Worm (Caenorhabditis elegans) whole organism, late embryonic: ENCODE results near the gene Y15E3A.4.

Experiments
- C38D4.7 ChIP-seq: fragments of 200-800 bp; sonication (Bioruptor generic); optimal IDR thresholded peaks from 2 replicates; lab custom pipeline; 2018; ENCODE audit warnings: mild to moderate bottlenecking, missing genetic modification characterization, moderate library complexity, missing compliant biosample characterization
- F13H6.1 ChIP-seq: sonication (generic microtip); optimal IDR thresholded peaks from 2 replicates; lab custom pipeline; 2016; ENCODE audit warnings: missing genetic modification characterization, missing compliant biosample characterization
- K09A11.1 ChIP-seq: sonication (generic microtip); optimal IDR thresholded peaks from 2 replicates; lab custom pipeline; 2017; ENCODE audit warnings: antibody characterized with exemption, mild to moderate bottlenecking, missing genetic modification characterization, missing compliant biosample characterization; ENCODE audit not compliant: insufficient read depth
- Y22D7AL.16 ChIP-seq: sonication (generic microtip); optimal IDR thresholded peaks from 2 replicates; lab custom pipeline; 2016; ENCODE audit warnings: missing genetic modification characterization, missing compliant biosample characterization
- ama-1 ChIP-seq: fragments of 150-350 bp; optimal IDR thresholded peaks from 2 replicates; lab custom pipeline; 2014
- ceh-19 ChIP-seq: fragments of 200-800 bp; sonication (Bioruptor generic); optimal IDR thresholded peaks from 2 replicates; lab custom pipeline; 2018; ENCODE audit warnings: mild to moderate bottlenecking, missing genetic modification characterization, missing compliant biosample characterization
- ceh-31 ChIP-seq: sonication (generic microtip); optimal IDR thresholded peaks from 2 replicates; lab custom pipeline; 2016; ENCODE audit warnings: missing genetic modification characterization, missing compliant biosample characterization
- ceh-48 ChIP-seq: sonication (generic microtip); optimal IDR thresholded peaks from 2 replicates; lab custom pipeline; 2016; ENCODE audit warnings: missing genetic modification characterization, inconsistent platforms, missing compliant biosample characterization
- ceh-9 ChIP-seq: sonication (generic microtip); optimal IDR thresholded peaks from 2 replicates; lab custom pipeline; 2016; ENCODE audit warnings: mild to moderate bottlenecking, missing genetic modification characterization, inconsistent platforms, missing compliant biosample characterization
- elt-2 ChIP-seq: sonication (generic microtip); optimal IDR thresholded peaks from 2 replicates; lab custom pipeline; 2016; ENCODE audit warnings: missing genetic modification reagents, missing genetic modification characterization, missing compliant biosample characterization
- elt-4 ChIP-seq: sonication (generic microtip); optimal IDR thresholded peaks from 2 replicates; lab custom pipeline; 2016; ENCODE audit warnings: missing genetic modification characterization, missing compliant biosample characterization
- ets-4 ChIP-seq: sonication (generic microtip); optimal IDR thresholded peaks from 2 replicates; lab custom pipeline; 2016; ENCODE audit warnings: missing genetic modification characterization, missing compliant biosample characterization
- fax-1 ChIP-seq: sonication (generic microtip); optimal IDR thresholded peaks from 2 replicates; lab custom pipeline; 2016; ENCODE audit warnings: missing genotype, missing genetic modification characterization, missing compliant biosample characterization
- gmeb-2 ChIP-seq: sonication (generic microtip); optimal IDR thresholded peaks from 2 replicates; lab custom pipeline; 2016; ENCODE audit warnings: missing genetic modification characterization, inconsistent platforms, missing compliant biosample characterization
- hlh-15 ChIP-seq: sonication (generic microtip); optimal IDR thresholded peaks from 2 replicates; lab custom pipeline; 2016; ENCODE audit warnings: missing genetic modification characterization, missing compliant biosample characterization
- hlh-30 ChIP-seq: sonication (generic microtip); optimal IDR thresholded peaks from 2 replicates; lab custom pipeline; 2017; ENCODE audit warnings: antibody characterized with exemption, missing genetic modification characterization, missing compliant biosample characterization; ENCODE audit not compliant: insufficient read depth
- lin-11 ChIP-seq: fragments of 200-800 bp; sonication (Bioruptor generic); optimal IDR thresholded peaks from 2 replicates; lab custom pipeline; 2018; ENCODE audit warnings: mild to moderate bottlenecking, missing genetic modification characterization, missing compliant biosample characterization
- nhr-232 ChIP-seq: sonication (generic microtip); optimal IDR thresholded peaks from 2 replicates; lab custom pipeline; 2016; ENCODE audit warnings: missing genetic modification characterization, missing compliant biosample characterization
- pat-9 ChIP-seq: fragments of 200-800 bp; sonication (Bioruptor generic); optimal IDR thresholded peaks from 2 replicates; lab custom pipeline; 2018; ENCODE audit warnings: mild to moderate bottlenecking, missing genetic modification characterization, moderate library complexity, missing compliant biosample characterization
- pax-1 ChIP-seq: fragments of 150-350 bp; optimal IDR thresholded peaks from 2 replicates; lab custom pipeline; 2014; ENCODE audit warnings: missing biosample characterization, missing genetic modification characterization
- pros-1 ChIP-seq: fragments of 150-350 bp; optimal IDR thresholded peaks from 2 replicates; lab custom pipeline; 2014; ENCODE audit warnings: missing biosample characterization, missing genetic modification reagents, missing genetic modification characterization
- tbx-2 ChIP-seq: sonication (generic microtip); optimal IDR thresholded peaks from 2 replicates; lab custom pipeline; 2016; ENCODE audit warnings: missing genetic modification characterization, missing compliant biosample characterization
- ttx-3 ChIP-seq: sonication (generic microtip); optimal IDR thresholded peaks from 2 replicates; lab custom pipeline; 2016; ENCODE audit warnings: missing genetic modification reagents, missing genetic modification characterization, missing compliant biosample characterization
- unc-3 ChIP-seq, 2 experiments: fragments of 200-800 bp in 1 of 2; sonication (Bioruptor generic) in 1 of 2; sonication (generic microtip) in 1 of 2; conservative IDR thresholded peaks in 1 of 2; optimal IDR thresholded peaks in 1 of 2; 2 replicates each; pipeline versions ENCODE4 v1.3.6 to Lab custom; 2016 to 2022; ENCODE audit warnings: missing compliant biosample characterization in 2 of 2, missing genetic modification characterization in 2 of 2, missing genetic modification reagents in 1 of 2
- unc-42 ChIP-seq: sonication (generic microtip); optimal IDR thresholded peaks from 2 replicates; lab custom pipeline; 2016; ENCODE audit warnings: missing genotype, missing genetic modification characterization, missing compliant biosample characterization
- ztf-16 ChIP-seq: sonication (generic microtip); optimal IDR thresholded peaks from 2 replicates; lab custom pipeline; 2017; ENCODE audit warnings: missing genetic modification characterization, missing compliant biosample characterization

Y15E3A.4 gene

DNA sequence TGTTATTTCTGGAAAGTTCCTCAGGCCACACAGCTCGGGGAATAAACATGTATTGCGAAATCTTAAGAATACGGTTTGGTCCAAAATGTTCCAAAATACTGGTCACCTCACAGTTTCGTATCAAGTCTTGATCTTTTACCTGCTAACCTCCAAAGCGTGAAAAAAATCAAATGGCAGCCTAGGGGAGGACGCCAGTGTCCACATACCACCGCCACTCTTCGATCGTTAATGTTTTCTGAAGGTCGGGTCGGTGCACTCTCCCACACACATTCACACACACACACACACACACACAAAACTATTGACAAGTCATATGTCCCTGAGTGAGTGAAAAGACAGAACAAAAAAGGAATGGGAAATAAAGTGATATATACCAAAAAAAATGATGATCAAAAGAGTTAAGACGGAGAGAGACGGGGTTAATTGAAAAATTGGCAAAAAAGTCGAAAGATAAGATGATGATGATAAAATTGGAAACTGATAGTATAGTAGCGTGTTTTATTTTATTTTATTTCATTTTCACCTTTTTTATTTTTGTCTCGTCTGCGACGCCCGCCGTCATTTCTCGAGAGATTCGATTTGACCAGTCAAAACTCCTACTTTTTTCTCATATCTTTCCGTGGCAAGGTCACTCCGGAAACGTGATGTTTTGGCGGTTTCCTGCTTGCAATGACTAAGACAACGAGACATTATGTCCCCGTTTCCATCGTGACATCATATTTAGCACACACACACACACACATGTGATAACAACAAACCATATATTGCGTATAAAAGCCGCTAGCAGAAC is 9.2 kb downstream of the Y15E3A.4 start, which contains the start of gene Y15E3A.5:
Gene Y15E3A.5, plus strand, starts transcription at position 752 of the 790 bp plus-strand sequence.
- no peak for TF ChIP-seq pax-1 (tag; lab: Kevin White, UChicago)
- peak; percentile 66 for TF ChIP-seq elt-2 (tag; lab: Kevin White, UChicago)

- TF ChIP-seq gmeb-2 (tag; lab: Kevin White, UChicago) (peak; percentile 4), ets-4 (tag; lab: Kevin White, UChicago) (no peak), Y22D7AL.16 (tag; lab: Kevin White, UChicago) (no peak), nhr-232 (tag; lab: Kevin White, UChicago) (no peak), unc-3 (GFP tag; conservative IDR thresholded peaks at IDR 0.05; lab: Robert Waterston, UW) (no peak), unc-3 (tag; optimal IDR thresholded peaks at IDR 0.05; lab: Kevin White, UChicago) (no peak), ztf-16 (tag; lab: Kevin White, UChicago) (no peak), hlh-30 (tag; lab: Kevin White, UChicago) (peak; percentile 23), pros-1 (tag; lab: Kevin White, UChicago) (no peak), ceh-31 (tag; lab: Kevin White, UChicago) (no peak)
- TF ChIP-seq, all 69 proteins: peak for 2
Observed at ce11 chrX:15340743-15341142, 10.0 kb downstream of the Y15E3A.4 start.

DNA sequence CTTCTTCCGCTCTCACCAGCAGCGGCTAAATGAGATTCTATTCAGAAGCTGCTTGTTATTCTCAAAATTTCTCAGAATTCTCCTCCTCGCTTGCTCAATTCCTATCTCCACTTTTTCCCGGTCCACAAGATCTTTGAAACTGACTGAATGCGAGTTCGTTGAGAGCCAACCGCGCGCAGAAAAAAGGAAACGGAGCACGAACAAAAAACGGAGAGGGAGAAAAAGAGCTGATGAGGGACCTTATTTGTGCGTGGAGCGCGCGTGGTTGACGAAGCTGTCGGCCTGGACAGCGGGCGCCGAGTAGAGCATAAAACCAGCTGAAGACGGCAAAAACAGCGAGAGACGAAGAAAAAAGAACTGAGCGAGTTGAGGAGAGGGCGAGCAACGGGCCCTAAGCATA is 11.3 kb downstream of the Y15E3A.4 start:
- no peak for TF ChIP-seq elt-2 (tag; lab: Kevin White, UChicago)
- peak; percentile 48 for TF ChIP-seq unc-42 (tag; lab: Kevin White, UChicago)
- TF ChIP-seq ceh-31 (tag; lab: Kevin White, UChicago) = peak; percentile 24

ce11 chrX:15342744-15343259 is 12.0 kb downstream of the Y15E3A.4 start:
- TF ChIP-seq C38D4.7 (no peak), elt-2 (tag; lab: Kevin White, UChicago) (peak; percentile 54)
- TF ChIP-seq, all 69 proteins: peak for 1

DNA sequence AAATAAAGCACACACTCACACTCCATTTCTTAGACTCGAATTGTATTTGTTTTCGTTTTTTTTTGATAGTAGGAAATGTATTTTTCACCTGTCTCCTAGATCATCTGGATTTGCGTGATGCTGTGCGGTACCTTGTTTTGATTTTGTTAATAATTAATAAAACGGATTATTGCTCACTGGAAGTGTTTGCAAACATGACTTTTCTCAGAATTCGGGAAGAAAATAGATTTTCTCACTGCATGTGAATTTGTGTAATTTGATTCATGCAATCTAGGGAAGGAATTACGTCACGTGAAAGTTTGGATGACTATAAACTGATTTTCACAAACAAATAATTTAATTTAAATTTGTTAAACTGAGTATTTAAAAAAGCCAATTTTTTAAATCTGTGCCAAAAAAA is 13.2 kb downstream of the Y15E3A.4 start:
- no peak for TF ChIP-seq pat-9 (tag; lab: Kevin White, UChicago)
- no peak for TF ChIP-seq ceh-48 (tag; lab: Kevin White, UChicago)
- no peak for TF ChIP-seq gmeb-2 (tag; lab: Kevin White, UChicago)
- TF ChIP-seq K09A11.1 (tag; lab: Kevin White, UChicago) = no peak
- no peak for TF ChIP-seq ceh-9 (tag; lab: Kevin White, UChicago)
- TF ChIP-seq F13H6.1 (tag; lab: Kevin White, UChicago) = no peak
- no peak for TF ChIP-seq fax-1 (tag; lab: Kevin White, UChicago)
- TF ChIP-seq ttx-3 (tag; lab: Kevin White, UChicago) = no peak
- peak; percentile 24 for TF ChIP-seq ceh-19
- TF ChIP-seq lin-11 (tag; lab: Kevin White, UChicago) = no peak
- no peak for TF ChIP-seq ama-1 (lab: Kevin White, UChicago)
- TF ChIP-seq tbx-2 = no peak
- no peak for TF ChIP-seq hlh-15
- TF ChIP-seq elt-2 (tag; lab: Kevin White, UChicago) = no peak
- TF ChIP-seq unc-42 (tag; lab: Kevin White, UChicago) = peak; percentile 77
- no peak for TF ChIP-seq Y22D7AL.16 (tag; lab: Kevin White, UChicago)

DNA sequence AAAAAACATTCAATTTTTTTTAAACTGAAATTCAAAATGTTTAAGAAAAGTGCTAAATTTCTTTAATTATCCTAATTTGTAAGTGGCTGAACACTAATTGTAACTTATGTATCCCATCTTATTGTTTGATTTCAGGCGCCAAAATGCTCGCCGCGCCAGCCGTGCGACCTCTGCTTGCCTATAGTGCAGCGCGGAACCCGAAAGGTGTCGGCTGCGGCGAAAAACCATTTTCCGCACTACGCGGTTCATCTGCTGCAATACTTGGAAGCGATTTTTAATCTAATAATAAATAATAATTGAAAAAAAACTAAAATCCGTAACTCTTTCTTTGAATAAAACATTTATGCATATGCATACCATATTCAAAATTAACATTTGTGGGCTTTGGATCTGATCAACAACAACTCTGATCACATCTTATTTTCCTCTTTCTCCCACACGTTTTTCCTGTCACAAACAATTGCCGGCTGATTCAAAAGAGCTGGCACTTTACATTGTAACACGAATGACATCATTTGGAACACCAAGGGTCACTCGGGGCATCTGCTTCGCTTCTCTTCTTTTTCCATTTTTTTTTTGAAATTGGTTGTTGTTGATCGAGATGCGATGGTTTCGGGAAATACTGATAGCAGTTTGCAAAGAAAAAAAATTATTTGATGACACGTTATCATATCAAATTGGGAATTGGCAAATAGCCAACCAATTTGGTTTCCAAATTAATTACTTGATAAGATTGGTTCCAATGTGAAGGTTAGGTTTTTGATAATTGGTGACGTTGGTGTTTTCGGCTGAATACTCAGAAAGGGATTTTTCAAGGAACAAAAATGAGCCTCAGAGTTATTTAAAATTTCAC is 14.8 kb downstream of the Y15E3A.4 start:
- TF ChIP-seq C38D4.7 = no peak
- no peak for TF ChIP-seq elt-4 (tag; lab: Kevin White, UChicago)
- TF ChIP-seq elt-2 (tag; lab: Kevin White, UChicago) = peak; percentile 78
